Fruit fly (Drosophila melanogaster): ENCODE results near the gene rg.

The rg gene

dm6 chrX:5046256-5046894 lies 39.2 kb upstream of the rg start (continued):
- TF ChIP-seq CG9797 (GFP tag; optimal IDR thresholded peaks at IDR 0.05) (no peak), CG16779 (GFP tag; IDR thresholded peaks at IDR 0.05) (no peak), D19A (tag; optimal IDR thresholded peaks at IDR 0.05) (peak; percentile 78), HLH54F (GFP tag; optimal IDR thresholded peaks at IDR 0.05) (peak; percentile 62), fd102C (GFP tag; optimal IDR thresholded peaks at IDR 0.05) (peak; percentile 48), run (tag; optimal IDR thresholded peaks at IDR 0.05) (peak; percentile 50), CG16815 (GFP tag; optimal IDR thresholded peaks at IDR 0.05) (peak; percentile 71), Hsf (GFP tag; optimal IDR thresholded peaks at IDR 0.05) (peak; percentile 70), CoRest (tag; optimal IDR thresholded peaks at IDR 0.05) (peak; percentile 85), Eip74EF (GFP tag; optimal IDR thresholded peaks at IDR 0.05) (peak in 1 of 2 experiments; percentile 71), CG1603 (tag; optimal IDR thresholded peaks at IDR 0.05) (peak; percentile 10), TFAM (GFP tag; optimal IDR thresholded peaks at IDR 0.05) (no peak), CG10321 (GFP tag; IDR thresholded peaks at IDR 0.05) (0 out of 2 replicates have a peak, but pooled peaks have one; percentile 14), CG1233 (GFP tag; optimal IDR thresholded peaks at IDR 0.05) (peak; percentile 67), ems (GFP tag; optimal IDR thresholded peaks at IDR 0.05) (peak; percentile 56), amos (GFP tag; IDR thresholded peaks at IDR 0.05; ENCODE audit: partially characterized antibody) (no peak), jigr1 (GFP tag; IDR thresholded peaks at IDR 0.05) (peak; percentile 65), peb (GFP tag; IDR thresholded peaks at IDR 0.05) (peak; percentile 41; the same call in 1 of the 2 replicates), Blimp-1 (GFP tag; optimal IDR thresholded peaks at IDR 0.05) (peak; percentile 64), repo (GFP tag; optimal IDR thresholded peaks at IDR 0.05) (peak; percentile 50), Sox102F (GFP tag; optimal IDR thresholded peaks at IDR 0.05) (peak; percentile 83), Elba2 (GFP tag; optimal IDR thresholded peaks at IDR 0.05) (no peak), sim (GFP tag; IDR thresholded peaks at IDR 0.05) (peak; percentile 50; the same call in 1 of the 2 replicates), zen2 (GFP tag; IDR thresholded peaks at IDR 0.05; ENCODE audit: partially characterized antibody) (no peak), CG11696 (GFP tag; IDR thresholded peaks at IDR 0.05) (peak; percentile 36; the same call in 1 of the 2 replicates), CG4707 (GFP tag; optimal IDR thresholded peaks at IDR 0.05) (peak; percentile 29), CG14014 (GFP tag; IDR thresholded peaks at IDR 0.05) (peak; percentile 69), Atf6 (GFP tag; IDR thresholded peaks at IDR 0.05) (peak; percentile 73), Antp (GFP tag; optimal IDR thresholded peaks at IDR 0.05) (peak; percentile 42), CG15514 (GFP tag; optimal IDR thresholded peaks at IDR 0.05) (peak; percentile 36), hkb (optimal IDR thresholded peaks at IDR 0.05) (no peak), hkb (GFP tag; IDR thresholded peaks at IDR 0.05) (peak; percentile 82), B-H1 (GFP tag; IDR thresholded peaks at IDR 0.05) (peak; percentile 43; the same call in 2 of the 3 replicates), Pdp1 (GFP tag; optimal IDR thresholded peaks at IDR 0.05) (peak in 1 of 2 experiments; percentile 61), Asciz (GFP tag; optimal IDR thresholded peaks at IDR 0.05) (peak; percentile 71), gt (GFP tag; IDR thresholded peaks at IDR 0.05) (0 out of 2 replicates have a peak, but pooled peaks have one; percentile 33), fru (optimal IDR thresholded peaks at IDR 0.05) (no peak), en (GFP tag; optimal IDR thresholded peaks at IDR 0.05) (no peak), chif (GFP tag; optimal IDR thresholded peaks at IDR 0.05) (peak; percentile 40 to 83), dmrt99B (tag; optimal IDR thresholded peaks at IDR 0.05) (peak; percentile 87), CG5245 (GFP tag; optimal IDR thresholded peaks at IDR 0.05) (peak; percentile 54), CG1024 (GFP tag; IDR thresholded peaks at IDR 0.05) (0 out of 2 replicates have a peak, but pooled peaks have one; percentile 39), Dll (GFP tag; IDR thresholded peaks at IDR 0.05; ENCODE audit: partially characterized antibody) (no peak), Hmr (GFP tag; optimal IDR thresholded peaks at IDR 0.05) (peak; percentile 74), Lhr (GFP tag; optimal IDR thresholded peaks at IDR 0.05) (peak; percentile 42), klu (GFP tag; IDR thresholded peaks at IDR 0.05) (peak; percentile 31; the same call in 1 of the 2 replicates), tap (tag; optimal IDR thresholded peaks at IDR 0.05) (peak; percentile 67), fd96Cb (tag; optimal IDR thresholded peaks at IDR 0.05) (peak; percentile 74), CG11504 (tag; optimal IDR thresholded peaks at IDR 0.05) (peak; percentile 85)

Data from whole organism, embryonic.